ENCODE assay signal across 4 worm cellular contexts in genomic region chrIV:3725845-3726244, ce11.
TF ChIP-seq lines count a peak whose summit lies in the region.

Gene smgl-2, plus strand, starts transcription at chrIV:3726164.

TF ChIP-seq in whole organism, L2 larva, 48 proteins besides CTCF, POLR2A, EP300 and RAD21 (continues in another document):
- TF ChIP-seq nhr-10 (tag; optimal IDR thresholded peaks at IDR 0.05; lab: Kevin White, UChicago) (no peak), sma-3 (GFP tag; optimal IDR thresholded peaks at IDR 0.05; lab: Kevin White, UChicago) (peak; percentile 59), R02D3.7 (tag; optimal IDR thresholded peaks at IDR 0.05; lab: Kevin White, UChicago) (no peak), nhr-6 (tag; optimal IDR thresholded peaks at IDR 0.05; lab: Kevin White, UChicago) (no peak), elt-3 (tag; optimal IDR thresholded peaks at IDR 0.05; lab: Kevin White, UChicago) (no peak), nhr-77 (tag; optimal IDR thresholded peaks at IDR 0.05; lab: Kevin White, UChicago) (no peak), ceh-16 (tag; optimal IDR thresholded peaks at IDR 0.05; lab: Kevin White, UChicago) (no peak), unc-39 (tag; optimal IDR thresholded peaks at IDR 0.05; lab: Kevin White, UChicago) (no peak), lin-13 (GFP tag; optimal IDR thresholded peaks at IDR 0.05; lab: Kevin White, UChicago) (peak; percentile 79), sem-4 (tag; optimal IDR thresholded peaks at IDR 0.05; lab: Kevin White, UChicago) (no peak), nhr-21 (tag; optimal IDR thresholded peaks at IDR 0.05; lab: Kevin White, UChicago) (peak; percentile 15), Y55F3AM.14 (GFP tag; optimal IDR thresholded peaks at IDR 0.05; lab: Kevin White, UChicago) (no peak), unc-62 (GFP tag; optimal IDR thresholded peaks at IDR 0.05; lab: Kevin White, UChicago) (no peak), C34F6.9 (tag; optimal IDR thresholded peaks at IDR 0.05; lab: Kevin White, UChicago) (peak; percentile 88), ztf-1 (GFP tag; conservative IDR thresholded peaks at IDR 0.05; lab: Robert Waterston, UW) (no peak), ceh-82 (tag; optimal IDR thresholded peaks at IDR 0.05; lab: Kevin White, UChicago) (no peak), skn-1 (tag; optimal IDR thresholded peaks at IDR 0.05; lab: Kevin White, UChicago) (no peak), peb-1 (tag; optimal IDR thresholded peaks at IDR 0.05; lab: Kevin White, UChicago) (no peak), F13H6.1 (tag; optimal IDR thresholded peaks at IDR 0.05; lab: Kevin White, UChicago) (peak; percentile 63), gmeb-1 (tag; optimal IDR thresholded peaks at IDR 0.05; lab: Kevin White, UChicago) (peak; percentile 86), dmd-4 (tag; optimal IDR thresholded peaks at IDR 0.05; lab: Kevin White, UChicago) (no peak), alr-1 (tag; optimal IDR thresholded peaks at IDR 0.05; lab: Kevin White, UChicago) (no peak), ztf-11 (tag; optimal IDR thresholded peaks at IDR 0.05; lab: Kevin White, UChicago) (no peak), blmp-1 (tag; optimal IDR thresholded peaks at IDR 0.05; lab: Kevin White, UChicago; ENCODE audit: insufficient read depth) (no peak)

TF ChIP-seq in whole organism, L4 larva, 104 proteins besides CTCF, POLR2A, EP300 and RAD21 (continues in another document):
- TF ChIP-seq ctbp-1 (GFP tag; IDR thresholded peaks at IDR 0.05; lab: Robert Waterston, UW) (no peak), zag-1 (tag; optimal IDR thresholded peaks at IDR 0.05; lab: Kevin White, UChicago) (no peak), mep-1 (tag; optimal IDR thresholded peaks at IDR 0.05; lab: Kevin White, UChicago) (peak; percentile 54), lin-15B (tag; optimal IDR thresholded peaks at IDR 0.05; lab: Kevin White, UChicago) (peak; percentile 38), lir-3 (tag; optimal IDR thresholded peaks at IDR 0.05; lab: Kevin White, UChicago) (no peak), mxl-2 (GFP tag; conservative IDR thresholded peaks at IDR 0.05; lab: Robert Waterston, UW) (no peak), saeg-2 (GFP tag; IDR thresholded peaks at IDR 0.05; lab: Robert Waterston, UW) (no peak), nhr-237 (tag; optimal IDR thresholded peaks at IDR 0.05; lab: Kevin White, UChicago) (no peak), nhr-28 (tag; optimal IDR thresholded peaks at IDR 0.05; lab: Kevin White, UChicago) (peak; percentile 32), nhr-6 (tag; optimal IDR thresholded peaks at IDR 0.05; lab: Kevin White, UChicago) (peak; percentile 10), nhr-76 (tag; optimal IDR thresholded peaks at IDR 0.05; lab: Kevin White, UChicago) (no peak), daf-16 (GFP tag; optimal IDR thresholded peaks at IDR 0.05; lab: Kevin White, UChicago) (no peak), daf-16 (tag; optimal IDR thresholded peaks at IDR 0.05; lab: Kevin White, UChicago) (peak; percentile 34), F26F4.8 (GFP tag; conservative IDR thresholded peaks at IDR 0.05; lab: Robert Waterston, UW) (no peak), dmd-6 (GFP tag; IDR thresholded peaks at IDR 0.05; lab: Robert Waterston, UW) (0 out of 2 replicates have a peak, but pooled peaks have one; percentile 29), Y5F2A.4 (GFP tag; optimal IDR thresholded peaks at IDR 0.05; lab: Kevin White, UChicago) (no peak), egl-27 (tag; optimal IDR thresholded peaks at IDR 0.05; lab: Kevin White, UChicago) (no peak), attf-4 (tag; optimal IDR thresholded peaks at IDR 0.05; lab: Kevin White, UChicago) (no peak), dve-1 (tag; optimal IDR thresholded peaks at IDR 0.05; lab: Kevin White, UChicago; ENCODE audit: insufficient read depth) (peak; percentile 59), hlh-11 (tag; optimal IDR thresholded peaks at IDR 0.05; lab: Kevin White, UChicago) (peak; percentile 48), lim-7 (GFP tag; IDR thresholded peaks at IDR 0.05; lab: Robert Waterston, UW) (no peak), lsy-2 (tag; optimal IDR thresholded peaks at IDR 0.05; lab: Kevin White, UChicago) (peak in 1 of 2 experiments; percentile 88), ceh-28 (tag; optimal IDR thresholded peaks at IDR 0.05; lab: Kevin White, UChicago) (no peak), ceh-20 (GFP tag; IDR thresholded peaks at IDR 0.05; lab: Robert Waterston, UW) (0 out of 2 replicates have a peak, but pooled peaks have one; percentile 29)

TF ChIP-seq in whole organism, late embryonic, 69 proteins besides CTCF, POLR2A, EP300 and RAD21:
- no peak for TF ChIP-seq lim-6 (tag; optimal IDR thresholded peaks at IDR 0.05; lab: Kevin White, UChicago)
- no peak for TF ChIP-seq hlh-8 (tag; optimal IDR thresholded peaks at IDR 0.05; lab: Kevin White, UChicago)
- no peak for TF ChIP-seq C38D4.7 (GFP tag; optimal IDR thresholded peaks at IDR 0.05; lab: Kevin White, UChicago)
- TF ChIP-seq unc-55 (GFP tag; optimal IDR thresholded peaks at IDR 0.05; lab: Kevin White, UChicago): peak; percentile 62
- no peak for TF ChIP-seq ceh-14 (tag; optimal IDR thresholded peaks at IDR 0.05; lab: Kevin White, UChicago)
- no peak for TF ChIP-seq ceh-24 (tag; optimal IDR thresholded peaks at IDR 0.05; lab: Kevin White, UChicago)
- TF ChIP-seq dve-1 (tag; optimal IDR thresholded peaks at IDR 0.05; lab: Kevin White, UChicago): no peak
- peak; percentile 7 for TF ChIP-seq unc-42 (tag; optimal IDR thresholded peaks at IDR 0.05; lab: Kevin White, UChicago)
- TF ChIP-seq T23F11.4 (GFP tag; optimal IDR thresholded peaks at IDR 0.05; lab: Kevin White, UChicago): no peak
- TF ChIP-seq ceh-31 (tag; optimal IDR thresholded peaks at IDR 0.05; lab: Kevin White, UChicago): no peak
- TF ChIP-seq ama-1 (optimal IDR thresholded peaks at IDR 0.05; lab: Kevin White, UChicago): no peak
- no peak for TF ChIP-seq tbx-7 (tag; optimal IDR thresholded peaks at IDR 0.05; lab: Kevin White, UChicago)
- peak; percentile 68 for TF ChIP-seq nfya-1 (tag; optimal IDR thresholded peaks at IDR 0.05; lab: Kevin White, UChicago)
TF ChIP-seq in whole organism, late embryonic: peak in this region for 3.

TF ChIP-seq in whole organism, mixed stage, embryonic, 35 proteins besides CTCF, POLR2A, EP300 and RAD21:
- TF ChIP-seq mep-1 (tag; optimal IDR thresholded peaks at IDR 0.05; lab: Kevin White, UChicago) (peak; percentile 81), snpc-4 (tag; optimal IDR thresholded peaks at IDR 0.05; lab: Kevin White, UChicago) (no peak), unc-39 (tag; optimal IDR thresholded peaks at IDR 0.05; lab: Kevin White, UChicago) (no peak), nhr-237 (tag; optimal IDR thresholded peaks at IDR 0.05; lab: Kevin White, UChicago) (peak; percentile 44), blmp-1 (tag; optimal IDR thresholded peaks at IDR 0.05; lab: Kevin White, UChicago) (no peak), lin-32 (GFP tag; optimal IDR thresholded peaks at IDR 0.05; lab: Kevin White, UChicago) (no peak), ces-1 (GFP tag; optimal IDR thresholded peaks at IDR 0.05; lab: Kevin White, UChicago) (peak; percentile 62), tbx-8 (GFP tag; optimal IDR thresholded peaks at IDR 0.05; lab: Kevin White, UChicago) (no peak), pha-4 (tag; optimal IDR thresholded peaks at IDR 0.05; lab: Kevin White, UChicago) (peak; percentile 23), ceh-83 (GFP tag; optimal IDR thresholded peaks at IDR 0.05; lab: Kevin White, UChicago) (no peak), bed-3 (GFP tag; optimal IDR thresholded peaks at IDR 0.05; lab: Kevin White, UChicago) (no peak), lsy-2 (tag; optimal IDR thresholded peaks at IDR 0.05; lab: Kevin White, UChicago) (peak; percentile 71), zip-8 (tag; optimal IDR thresholded peaks at IDR 0.05; lab: Kevin White, UChicago) (no peak), nhr-76 (tag; optimal IDR thresholded peaks at IDR 0.05; lab: Kevin White, UChicago) (no peak), cnd-1 (tag; optimal IDR thresholded peaks at IDR 0.05; lab: Kevin White, UChicago) (no peak), sptf-1 (tag; optimal IDR thresholded peaks at IDR 0.05; lab: Kevin White, UChicago) (no peak), lin-13 (tag; optimal IDR thresholded peaks at IDR 0.05; lab: Kevin White, UChicago) (peak; percentile 28), nhr-2 (tag; optimal IDR thresholded peaks at IDR 0.05; lab: Kevin White, UChicago) (peak; percentile 11), drap-1 (GFP tag; optimal IDR thresholded peaks at IDR 0.05; lab: Kevin White, UChicago) (no peak)
